Worm (Caenorhabditis elegans) whole organism, midembryonic: ENCODE results near the gene ech-3.

ENCODE experiments used
- cog-1 ChIP-seq: sonication (generic microtip); optimal IDR thresholded peaks from 2 replicates; lab custom pipeline; 2016; ENCODE audit warnings: missing genetic modification characterization, missing compliant biosample characterization
- flt-1 ChIP-seq: fragments of 200-800 bp; sonication (Bioruptor generic); IDR thresholded peaks from 2 replicates; pipeline ENCODE4 v1.3.6; 2022; ENCODE audit warnings: missing genetic modification characterization, missing compliant biosample characterization
- ref-1 ChIP-seq: fragments of 200-800 bp; sonication (Bioruptor generic); conservative IDR thresholded peaks from 2 replicates; pipeline ENCODE4 v1.3.6; 2022; ENCODE audit warnings: missing genetic modification reagents, missing genetic modification characterization, missing compliant biosample characterization
- tab-1 ChIP-seq: fragments of 200-800 bp; sonication (Bioruptor generic); IDR thresholded peaks from 2 replicates; pipeline ENCODE4 v1.3.6; 2022; ENCODE audit warnings: missing genetic modification characterization, missing compliant biosample characterization

ce11 chrV:8035947-8036346 is 13.9 kb downstream of the ech-3 start, which contains the start of gene ZC513.14:
- no peak for TF ChIP-seq flt-1
- no peak for TF ChIP-seq ref-1 (GFP tag; lab: Robert Waterston, UW)
- TF ChIP-seq tab-1 (GFP tag; lab: Robert Waterston, UW) = no peak
- TF ChIP-seq cog-1 (tag; lab: Kevin White, UChicago) = no peak
